Fruit fly (Drosophila melanogaster) whole organism, prepupa: ENCODE results near the gene Adgf-D.
A peak's percentile ranks its signal among the peaks of the same experiment; 100 is the strongest.

ENCODE experiments used
- Blimp-1 ChIP-seq: fragments of 200-800 bp; sonication (Bioruptor generic); optimal IDR thresholded peaks from 3 replicates; lab custom pipeline; 2017; ENCODE audit warnings: missing biosample characterization, missing genetic modification characterization, mild to moderate bottlenecking, moderate library complexity, missing genetic modification reagents
- CG11294 ChIP-seq: fragments of 200-800 bp; sonication (Bioruptor generic); IDR thresholded peaks from 2 replicates; pipeline ENCODE4 v1.3.6; 2022; ENCODE audit warnings: missing biosample characterization, missing genetic modification characterization
- CG11762 ChIP-seq: fragments of 200-800 bp; sonication (Bioruptor generic); optimal IDR thresholded peaks from 3 replicates; lab custom pipeline; 2016; ENCODE audit warnings: missing biosample characterization, missing genetic modification characterization; ENCODE audit not compliant: insufficient read depth
- CG11902 ChIP-seq: fragments of 200-800 bp; sonication (Bioruptor generic); optimal IDR thresholded peaks from 3 replicates; lab custom pipeline; 2016; ENCODE audit warnings: missing biosample characterization, missing genetic modification characterization
- CG15336 ChIP-seq: fragments of 200-800 bp; sonication (Bioruptor generic); IDR thresholded peaks from 2 replicates; pipeline ENCODE4 v1.3.6; 2022; ENCODE audit warnings: missing biosample characterization, missing genetic modification characterization
- CG16779 ChIP-seq: fragments of 200-800 bp; sonication (Bioruptor generic); optimal IDR thresholded peaks from 3 replicates; lab custom pipeline; 2017; ENCODE audit warnings: missing biosample characterization, mild to moderate bottlenecking, missing genetic modification characterization
- CG3032 ChIP-seq: fragments of 200-800 bp; optimal IDR thresholded peaks from 2 replicates; lab custom pipeline; 2019; ENCODE audit warnings: missing biosample characterization, mild to moderate bottlenecking, missing genetic modification characterization, moderate library complexity
- CG32006 ChIP-seq: fragments of 200-800 bp; sonication (Bioruptor generic); optimal IDR thresholded peaks from 3 replicates; lab custom pipeline; 2017; ENCODE audit warnings: missing biosample characterization, mild to moderate bottlenecking, missing genetic modification characterization
- CG3919 ChIP-seq: fragments of 200-800 bp; sonication (Bioruptor generic); optimal IDR thresholded peaks from 3 replicates; lab custom pipeline; 2016; ENCODE audit warnings: missing biosample characterization, missing genetic modification characterization
- CG4318 ChIP-seq: fragments of 200-800 bp; sonication (Bioruptor generic); optimal IDR thresholded peaks from 3 replicates; lab custom pipeline; 2017; ENCODE audit warnings: missing biosample characterization, mild to moderate bottlenecking, missing genetic modification characterization
- CG6163 ChIP-seq: fragments of 200-800 bp; sonication (Bioruptor generic); IDR thresholded peaks from 3 replicates; pipeline ENCODE4 v1.3.6; 2022; ENCODE audit warnings: missing biosample characterization, missing genetic modification characterization
- CG6792 ChIP-seq: fragments of 200-800 bp; sonication (Bioruptor generic); optimal IDR thresholded peaks from 3 replicates; lab custom pipeline; 2016; ENCODE audit warnings: missing biosample characterization, missing genetic modification characterization
- CG6854 ChIP-seq: fragments of 200-800 bp; sonication (Bioruptor generic); optimal IDR thresholded peaks from 2 replicates; lab custom pipeline; 2017; ENCODE audit warnings: missing biosample characterization, mild to moderate bottlenecking, missing genetic modification characterization
- CG7368 ChIP-seq: fragments of 200-800 bp; sonication (Bioruptor generic); optimal IDR thresholded peaks from 3 replicates; lab custom pipeline; 2016; ENCODE audit warnings: missing biosample characterization, missing genetic modification characterization
- CG8119 ChIP-seq: fragments of 200-800 bp; sonication (Bioruptor generic); IDR thresholded peaks from 3 replicates; pipeline ENCODE4 v1.3.6; 2022; ENCODE audit warnings: missing biosample characterization, missing genetic modification characterization
- CG8319 ChIP-seq: fragments of 200-800 bp; sonication (Bioruptor generic); optimal IDR thresholded peaks from 3 replicates; lab custom pipeline; 2016; ENCODE audit warnings: missing biosample characterization, missing genetic modification characterization
- CG8632 ChIP-seq: fragments of 200-800 bp; sonication (Bioruptor generic); optimal IDR thresholded peaks from 3 replicates; lab custom pipeline; 2016; ENCODE audit warnings: missing biosample characterization, missing genetic modification characterization
- Eip75B ChIP-seq: fragments of 200-800 bp; sonication (Bioruptor generic); optimal IDR thresholded peaks from 3 replicates; lab custom pipeline; 2016; ENCODE audit warnings: missing biosample characterization, missing genetic modification characterization
- Eip78C ChIP-seq: fragments of 200-800 bp; sonication (Bioruptor generic); peaks from one replicate; lab custom pipeline; 2016; ENCODE audit warnings: missing biosample characterization, missing genetic modification characterization
- Ets21C ChIP-seq: fragments of 200-800 bp; sonication (Bioruptor generic); optimal IDR thresholded peaks from 3 replicates; lab custom pipeline; 2016; ENCODE audit warnings: missing biosample characterization, missing genetic modification characterization
- Hr38 ChIP-seq: sonication (Bioruptor generic); optimal IDR thresholded peaks from 2 replicates; lab custom pipeline; 2016; ENCODE audit warnings: missing biosample characterization, missing genetic modification characterization
- Hr39 ChIP-seq: fragments of 200-800 bp; sonication (Bioruptor generic); optimal IDR thresholded peaks from 2 replicates; lab custom pipeline; 2016; ENCODE audit warnings: missing biosample characterization, missing genetic modification characterization
- Hr4 ChIP-seq: fragments of 200-800 bp; sonication (Bioruptor generic); optimal IDR thresholded peaks from 3 replicates; lab custom pipeline; 2016; ENCODE audit warnings: missing biosample characterization, missing genetic modification characterization
- Lpt ChIP-seq: fragments of 200-800 bp; sonication (Bioruptor generic); optimal IDR thresholded peaks from 3 replicates; lab custom pipeline; 2016; ENCODE audit warnings: missing biosample characterization, missing genetic modification characterization
- Met ChIP-seq: fragments of 200-800 bp; sonication (Bioruptor generic); optimal IDR thresholded peaks from 3 replicates; lab custom pipeline; 2016; ENCODE audit warnings: missing biosample characterization, missing genetic modification characterization
- OdsH ChIP-seq: fragments of 200-800 bp; sonication (Bioruptor generic); optimal IDR thresholded peaks from 3 replicates; lab custom pipeline; 2016; ENCODE audit warnings: missing biosample characterization, missing genetic modification characterization
- Smox ChIP-seq: fragments of 200-800 bp; sonication (Bioruptor generic); optimal IDR thresholded peaks from 3 replicates; lab custom pipeline; 2016; ENCODE audit warnings: missing biosample characterization, missing genetic modification characterization
- Sox102F ChIP-seq: fragments of 200-800 bp; sonication (Bioruptor generic); optimal IDR thresholded peaks from 2 replicates; lab custom pipeline; 2016; ENCODE audit warnings: missing biosample characterization, mild to moderate bottlenecking, missing genetic modification characterization
- Sox14 ChIP-seq: fragments of 200-800 bp; sonication (Bioruptor generic); optimal IDR thresholded peaks from 3 replicates; lab custom pipeline; 2016; ENCODE audit warnings: missing biosample characterization, missing genetic modification characterization
- Sox15 ChIP-seq: fragments of 200-800 bp; sonication (Bioruptor generic); optimal IDR thresholded peaks from 3 replicates; lab custom pipeline; 2016; ENCODE audit warnings: missing biosample characterization, missing genetic modification characterization
- cyc ChIP-seq: fragments of 200-800 bp; sonication (Bioruptor generic); optimal IDR thresholded peaks from 3 replicates; lab custom pipeline; 2016; ENCODE audit warnings: missing biosample characterization, missing genetic modification characterization
- dac ChIP-seq: fragments of 200-800 bp; sonication (Bioruptor generic); optimal IDR thresholded peaks from 2 replicates; lab custom pipeline; 2017; ENCODE audit warnings: missing biosample characterization, mild to moderate bottlenecking, missing genetic modification characterization
- dsx ChIP-seq: fragments of 200-800 bp; optimal IDR thresholded peaks from 3 replicates; lab custom pipeline; 2019; ENCODE audit warnings: missing biosample characterization, mild to moderate bottlenecking, missing genetic modification characterization, moderate library complexity; ENCODE audit not compliant: poor library complexity, severe bottlenecking
- eg ChIP-seq: fragments of 200-800 bp; sonication (Bioruptor generic); IDR thresholded peaks from 3 replicates; pipeline ENCODE4 v1.3.6; 2022; ENCODE audit warnings: missing biosample characterization, missing genetic modification characterization
- esn ChIP-seq: fragments of 200-800 bp; sonication (Bioruptor generic); optimal IDR thresholded peaks from 2 replicates; lab custom pipeline; 2016; ENCODE audit warnings: missing biosample characterization, mild to moderate bottlenecking, missing genetic modification characterization, moderate library complexity
- lz ChIP-seq: fragments of 200-800 bp; sonication (Bioruptor generic); optimal IDR thresholded peaks from 3 replicates; lab custom pipeline; 2016; ENCODE audit warnings: missing biosample characterization, missing genetic modification characterization
- salr ChIP-seq, 2 experiments: fragments of 200-800 bp; sonication (Bioruptor generic); optimal IDR thresholded peaks; 3 replicates each; lab custom pipeline; 2016 to 2018; ENCODE audit warnings: missing biosample characterization in 2 of 2, missing genetic modification characterization in 2 of 2, mild to moderate bottlenecking in 1 of 2
- ss ChIP-seq, 2 experiments: fragments of 200-800 bp; sonication (Bioruptor generic); optimal IDR thresholded peaks; 2 replicates in 1 of 2; 3 replicates in 1 of 2; lab custom pipeline; 2017 to 2018; ENCODE audit warnings: mild to moderate bottlenecking in 2 of 2, missing biosample characterization in 2 of 2, missing genetic modification characterization in 2 of 2, moderate library complexity in 1 of 2
- svp ChIP-seq: fragments of 200-800 bp; sonication (Bioruptor generic); peaks from one replicate; lab custom pipeline; 2016; ENCODE audit warnings: missing biosample characterization, missing genetic modification characterization
- topi ChIP-seq: fragments of 200-800 bp; sonication (Bioruptor generic); optimal IDR thresholded peaks from 3 replicates; lab custom pipeline; 2016; ENCODE audit warnings: missing biosample characterization, missing genetic modification characterization
- vri ChIP-seq: fragments of 200-800 bp; sonication (Bioruptor generic); optimal IDR thresholded peaks from 3 replicates; lab custom pipeline; 2016; ENCODE audit warnings: missing biosample characterization, mild to moderate bottlenecking, missing genetic modification characterization

Adgf-D gene

dm6 chr3R:13682994-13683623 lies 22.1 kb downstream of the Adgf-D start:
- no peak for TF ChIP-seq Ets21C (GFP tag; lab: Kevin White, UChicago)
- peak; percentile 16; the same call in 1 of the 2 replicates for TF ChIP-seq CG15336
- no peak for TF ChIP-seq CG16779 (tag; lab: Kevin White, UChicago)
- no peak for TF ChIP-seq Sox102F (GFP tag; lab: Kevin White, UChicago)
- TF ChIP-seq CG4318 (GFP tag; lab: Kevin White, UChicago), result no peak
- TF ChIP-seq Sox15 (GFP tag; lab: Kevin White, UChicago), result no peak
- TF ChIP-seq Eip78C (GFP tag; lab: Kevin White, UChicago), result peak; percentile 18
- TF ChIP-seq vri (GFP tag; lab: Kevin White, UChicago), result no peak
- no peak for TF ChIP-seq CG6163 (GFP tag; lab: Robert Waterston, UW)
- no peak for TF ChIP-seq CG11294
- no peak for TF ChIP-seq CG11902 (GFP tag; lab: Kevin White, UChicago)
- TF ChIP-seq OdsH, result no peak
- no peak for TF ChIP-seq CG32006 (GFP tag; lab: Kevin White, UChicago)
- TF ChIP-seq CG6792 (GFP tag; lab: Kevin White, UChicago), result no peak
- TF ChIP-seq Hr38 (GFP tag; lab: Kevin White, UChicago), result no peak
- TF ChIP-seq dac (GFP tag; lab: Kevin White, UChicago), result no peak
- no peak for TF ChIP-seq CG8632 (GFP tag; lab: Kevin White, UChicago)
- peak; percentile 25 for TF ChIP-seq dsx (GFP tag; lab: Kevin White, UChicago)
- TF ChIP-seq Sox14, result no peak
- TF ChIP-seq Blimp-1 (GFP tag; lab: Kevin White, UChicago), result no peak
- TF ChIP-seq esn (GFP tag; lab: Kevin White, UChicago), result no peak
- TF ChIP-seq CG8119 (GFP tag; lab: Robert Waterston, UW), result no peak
- peak; percentile 29 for TF ChIP-seq lz (GFP tag; lab: Kevin White, UChicago)
- no peak for TF ChIP-seq Lpt (GFP tag; lab: Kevin White, UChicago)
- TF ChIP-seq Hr39, result no peak
- TF ChIP-seq Met (GFP tag; lab: Kevin White, UChicago), result no peak
- TF ChIP-seq ss (GFP tag; optimal IDR thresholded peaks at IDR 0.05; lab: Kevin White, UChicago), result no peak
- no peak for TF ChIP-seq topi (GFP tag; lab: Kevin White, UChicago)
- TF ChIP-seq cyc, result no peak
- TF ChIP-seq Smox (GFP tag; lab: Kevin White, UChicago), result no peak
- no peak for TF ChIP-seq CG11762
- TF ChIP-seq salr (GFP tag; optimal IDR thresholded peaks at IDR 0.05; lab: Kevin White, UChicago), result no peak
- TF ChIP-seq Hr4, result no peak
- no peak for TF ChIP-seq CG7368 (GFP tag; lab: Kevin White, UChicago)
- no peak for TF ChIP-seq CG8319 (GFP tag; lab: Kevin White, UChicago)
- no peak for TF ChIP-seq CG3919
- no peak for TF ChIP-seq svp (GFP tag; lab: Kevin White, UChicago)
- peak; percentile 53 for TF ChIP-seq CG6854
- no peak; the same call in 1 of the 3 replicates for TF ChIP-seq eg (GFP tag; lab: Robert Waterston, UW)
- peak; percentile 1 for TF ChIP-seq Eip75B (GFP tag; lab: Kevin White, UChicago)
- TF ChIP-seq CG3032, result no peak
